Fruit fly (Drosophila melanogaster) whole organism, embryonic: Measurements from ENCODE around the gene CG14742.

Experiments
- C15 ChIP-seq: fragments of 200-800 bp; sonication (Bioruptor generic); IDR thresholded peaks from 3 replicates; pipeline ENCODE4 v1.3.6; 2022; ENCODE audit warnings: missing biosample characterization, missing genetic modification characterization
- CG10565 ChIP-seq: fragments of 200-800 bp; sonication (Bioruptor generic); optimal IDR thresholded peaks from 3 replicates; lab custom pipeline; 2016; ENCODE audit warnings: missing biosample characterization, mild to moderate bottlenecking, missing genetic modification characterization
- CG10654 ChIP-seq: fragments of 200-800 bp; sonication (Bioruptor generic); optimal IDR thresholded peaks from 2 replicates; lab custom pipeline; 2016; ENCODE audit warnings: missing biosample characterization, missing genetic modification characterization
- CG11504 ChIP-seq: fragments of 200-800 bp; sonication (Bioruptor generic); optimal IDR thresholded peaks from 3 replicates; lab custom pipeline; 2019; ENCODE audit warnings: missing biosample characterization, mild to moderate bottlenecking, missing genetic modification characterization, moderate library complexity
- CG15696 ChIP-seq: fragments of 200-800 bp; sonication (Bioruptor generic); optimal IDR thresholded peaks from 2 replicates; lab custom pipeline; 2019; ENCODE audit warnings: missing biosample characterization, mild to moderate bottlenecking, missing genetic modification characterization, moderate library complexity
- CG17359 ChIP-seq: fragments of 200-800 bp; sonication (Bioruptor generic); optimal IDR thresholded peaks from 3 replicates; lab custom pipeline; 2018; ENCODE audit warnings: missing biosample characterization, mild to moderate bottlenecking, missing genetic modification characterization, moderate library complexity
- CG30403 ChIP-seq: fragments of 200-800 bp; sonication (Bioruptor generic); optimal IDR thresholded peaks from 3 replicates; lab custom pipeline; 2016; ENCODE audit warnings: missing biosample characterization, missing genetic modification characterization
- CG30431 ChIP-seq: fragments of 200-800 bp; sonication (Bioruptor generic); optimal IDR thresholded peaks from 2 replicates; lab custom pipeline; 2017; ENCODE audit warnings: missing biosample characterization, missing genetic modification characterization
- CG31441 ChIP-seq: fragments of 200-800 bp; sonication (Bioruptor generic); IDR thresholded peaks from 2 replicates; pipeline ENCODE4 v1.3.6; 2022; ENCODE audit warnings: missing biosample characterization, missing genetic modification characterization
- CG33213 ChIP-seq: fragments of 200-800 bp; sonication (Bioruptor generic); optimal IDR thresholded peaks from 3 replicates; lab custom pipeline; 2016; ENCODE audit warnings: missing biosample characterization, missing genetic modification characterization
- CG3407 ChIP-seq: fragments of 200-800 bp; sonication (Bioruptor generic); optimal IDR thresholded peaks from 2 replicates; lab custom pipeline; 2018; ENCODE audit warnings: missing biosample characterization, mild to moderate bottlenecking, missing genetic modification characterization
- CG4282 ChIP-seq: fragments of 200-800 bp; sonication (Bioruptor generic); optimal IDR thresholded peaks from 2 replicates; lab custom pipeline; 2016; ENCODE audit warnings: missing biosample characterization, missing genetic modification characterization
- CG4328 ChIP-seq: fragments of 200-800 bp; sonication (Bioruptor generic); optimal IDR thresholded peaks from 3 replicates; lab custom pipeline; 2017; ENCODE audit warnings: missing biosample characterization, missing genetic modification reagents, missing genetic modification characterization
- CG5180 ChIP-seq: fragments of 200-800 bp; sonication (Bioruptor generic); optimal IDR thresholded peaks from 3 replicates; lab custom pipeline; 2017; ENCODE audit warnings: missing biosample characterization, missing genetic modification characterization, mild to moderate bottlenecking, moderate library complexity, missing genetic modification reagents
- CG8290 ChIP-seq, 3 experiments: fragments of 200-800 bp; sonication (Bioruptor generic); optimal IDR thresholded peaks; 2 replicates each; lab custom pipeline; 2016 to 2019; ENCODE audit warnings: missing biosample characterization in 3 of 3, missing genetic modification characterization in 3 of 3, mild to moderate bottlenecking in 2 of 3, moderate library complexity in 1 of 3
- CG8765 ChIP-seq: fragments of 200-800 bp; sonication (Bioruptor generic); IDR thresholded peaks from 2 replicates; pipeline ENCODE4 v1.3.6; 2022; ENCODE audit warnings: missing biosample characterization, missing genetic modification characterization
- CG9215 ChIP-seq: fragments of 200-800 bp; sonication (Bioruptor generic); IDR thresholded peaks from 2 replicates; pipeline ENCODE4 v1.3.6; 2022; ENCODE audit warnings: missing biosample characterization, missing genetic modification characterization
- CG9797 ChIP-seq: fragments of 200-800 bp; sonication (Bioruptor generic); optimal IDR thresholded peaks from 3 replicates; lab custom pipeline; 2018; ENCODE audit warnings: missing biosample characterization, mild to moderate bottlenecking, missing genetic modification characterization
- D ChIP-seq, 2 experiments: fragments of 200-800 bp in 1 of 2; fragments of >200 bp in 1 of 2; sonication (Bioruptor generic) in 1 of 2; optimal IDR thresholded peaks; 2 replicates in 1 of 2; 3 replicates in 1 of 2; lab custom pipeline; 2017; ENCODE audit warnings: mild to moderate bottlenecking in 1 of 2, missing biosample characterization in 1 of 2, missing genetic modification characterization in 1 of 2, missing genetic modification reagents in 1 of 2
- Dbx ChIP-seq: fragments of 200-800 bp; sonication (Bioruptor generic); IDR thresholded peaks from 3 replicates; pipeline ENCODE4 v1.3.6; 2022; ENCODE audit warnings: missing biosample characterization, missing genetic modification characterization
- Dfd ChIP-seq, 2 experiments: fragments of >200 bp; optimal IDR thresholded peaks; 2 replicates each; lab custom pipeline; 2017; ENCODE audit warnings: missing biosample characterization in 2 of 2, missing genetic modification characterization in 2 of 2
- Drgx ChIP-seq: fragments of 200-800 bp; sonication (Bioruptor generic); IDR thresholded peaks from 2 replicates; pipeline ENCODE4 v1.3.6; 2022; ENCODE audit warnings: missing biosample characterization, missing genetic modification characterization
- ERR ChIP-seq: fragments of 200-800 bp; sonication (Bioruptor generic); optimal IDR thresholded peaks from 2 replicates; lab custom pipeline; 2016; ENCODE audit warnings: missing biosample characterization, missing genetic modification characterization
- Hey ChIP-seq: fragments of 200-800 bp; sonication (Bioruptor generic); optimal IDR thresholded peaks from 3 replicates; lab custom pipeline; 2018; ENCODE audit warnings: missing biosample characterization, mild to moderate bottlenecking, missing genetic modification characterization
- Hmx ChIP-seq: fragments of 200-800 bp; sonication (Bioruptor generic); optimal IDR thresholded peaks from 2 replicates; lab custom pipeline; 2016; ENCODE audit warnings: missing biosample characterization, missing genetic modification characterization
- Hsf ChIP-seq: fragments of 200-800 bp; sonication (Bioruptor generic); optimal IDR thresholded peaks from 3 replicates; lab custom pipeline; 2016; ENCODE audit warnings: missing biosample characterization, missing genetic modification characterization
- Taf1 ChIP-seq: fragments of 200-800 bp; sonication (Bioruptor generic); IDR thresholded peaks from 2 replicates; pipeline ENCODE4 v1.3.6; 2022; ENCODE audit warnings: missing biosample characterization, missing genetic modification characterization
- Trl ChIP-seq, 3 experiments: fragments of >200 bp in 2 of 3; fragments of 200-800 bp in 1 of 3; sonication (Bioruptor generic) in 1 of 3; optimal IDR thresholded peaks; 2 replicates in 1 of 3; 3 replicates in 2 of 3; lab custom pipeline; 2016 to 2017; ENCODE audit warnings: missing biosample characterization in 1 of 3, missing genetic modification characterization in 1 of 3
- Vsx1 ChIP-seq: fragments of 200-800 bp; sonication (Bioruptor generic); optimal IDR thresholded peaks from 2 replicates; lab custom pipeline; 2017; ENCODE audit warnings: missing biosample characterization, mild to moderate bottlenecking, missing genetic modification characterization, missing genetic modification reagents
- Xrp1 ChIP-seq: fragments of 200-800 bp; sonication (Bioruptor generic); IDR thresholded peaks from 2 replicates; pipeline ENCODE4 v1.3.6; 2022; ENCODE audit warnings: missing biosample characterization, missing genetic modification characterization
- ap ChIP-seq: fragments of 200-800 bp; sonication (Bioruptor generic); IDR thresholded peaks from 2 replicates; pipeline ENCODE4 v1.3.6; 2022; ENCODE audit warnings: missing biosample characterization, missing genetic modification characterization
- chm ChIP-seq: fragments of 200-800 bp; sonication (Bioruptor generic); IDR thresholded peaks from 2 replicates; pipeline ENCODE4 v1.3.6; 2022; ENCODE audit warnings: missing biosample characterization, missing genetic modification characterization
- dmrt11E ChIP-seq: fragments of 200-800 bp; sonication (Bioruptor generic); optimal IDR thresholded peaks from 3 replicates; lab custom pipeline; 2018; ENCODE audit warnings: missing biosample characterization, mild to moderate bottlenecking, missing genetic modification characterization, moderate library complexity
- emc ChIP-seq: fragments of 200-800 bp; sonication (Bioruptor generic); optimal IDR thresholded peaks from 2 replicates; lab custom pipeline; 2016; ENCODE audit warnings: missing biosample characterization, missing genetic modification characterization
- esg ChIP-seq: fragments of 200-800 bp; sonication (Bioruptor generic); conservative IDR thresholded peaks from 2 replicates; pipeline ENCODE4 v1.3.6; 2022; ENCODE audit warnings: missing biosample characterization, missing genetic modification characterization
- fd64A ChIP-seq: fragments of 200-800 bp; sonication (Bioruptor generic); optimal IDR thresholded peaks from 3 replicates; lab custom pipeline; 2018; ENCODE audit warnings: missing biosample characterization, mild to moderate bottlenecking, missing genetic modification characterization
- gce ChIP-seq: fragments of 200-800 bp; sonication (Bioruptor generic); IDR thresholded peaks from 3 replicates; pipeline ENCODE4 v1.3.6; 2022; ENCODE audit warnings: missing biosample characterization, missing genetic modification characterization
- gfzf ChIP-seq: fragments of 200-800 bp; sonication (Bioruptor generic); optimal IDR thresholded peaks from 2 replicates; lab custom pipeline; 2016; ENCODE audit warnings: missing biosample characterization, mild to moderate bottlenecking, missing genetic modification characterization, moderate library complexity
- gsb ChIP-seq: fragments of 200-800 bp; sonication (Bioruptor generic); IDR thresholded peaks from 2 replicates; pipeline ENCODE4 v1.3.6; 2022; ENCODE audit warnings: missing biosample characterization, missing genetic modification characterization
- kay ChIP-seq: fragments of 200-800 bp; sonication (Bioruptor generic); optimal IDR thresholded peaks from 2 replicates; lab custom pipeline; 2016; ENCODE audit warnings: missing biosample characterization, missing genetic modification characterization
- ken ChIP-seq: fragments of 200-800 bp; sonication (Bioruptor generic); IDR thresholded peaks from 3 replicates; pipeline ENCODE4 v1.3.6; 2022; ENCODE audit warnings: missing biosample characterization, missing genetic modification characterization
- lola ChIP-seq, 3 experiments: fragments of >200 bp in 2 of 3; fragments of 200-800 bp in 1 of 3; sonication (Bioruptor generic) in 1 of 3; optimal IDR thresholded peaks; 2 replicates each; lab custom pipeline; 2017 to 2019; ENCODE audit warnings: missing biosample characterization in 3 of 3, missing genetic modification characterization in 3 of 3, mild to moderate bottlenecking in 1 of 3, moderate library complexity in 1 of 3
- mld ChIP-seq: fragments of 200-800 bp; sonication (Bioruptor generic); IDR thresholded peaks from 3 replicates; pipeline ENCODE4 v1.3.6; 2022; ENCODE audit warnings: missing biosample characterization, missing genetic modification characterization; ENCODE audit not compliant: partially characterized antibody
- nerfin-1 ChIP-seq: fragments of 200-800 bp; sonication (Bioruptor generic); optimal IDR thresholded peaks from 3 replicates; lab custom pipeline; 2019; ENCODE audit warnings: missing biosample characterization, mild to moderate bottlenecking, missing genetic modification characterization, moderate library complexity
- nerfin-2 ChIP-seq: fragments of 200-800 bp; sonication (Bioruptor generic); IDR thresholded peaks from 2 replicates; pipeline ENCODE4 v1.3.6; 2022; ENCODE audit warnings: missing biosample characterization, missing genetic modification characterization; ENCODE audit not compliant: partially characterized antibody
- nom ChIP-seq: fragments of 200-800 bp; sonication (Bioruptor generic); optimal IDR thresholded peaks from 2 replicates; lab custom pipeline; 2017; ENCODE audit warnings: missing biosample characterization, missing genetic modification characterization, mild to moderate bottlenecking, moderate library complexity, missing genetic modification reagents
- seq ChIP-seq: fragments of 200-800 bp; sonication (Bioruptor generic); IDR thresholded peaks from 2 replicates; pipeline ENCODE4 v1.3.6; 2022; ENCODE audit warnings: missing biosample characterization, missing genetic modification characterization
- twi ChIP-seq: fragments of 200-800 bp; optimal IDR thresholded peaks from 2 replicates; lab custom pipeline; 2019; ENCODE audit warnings: missing biosample characterization, mild to moderate bottlenecking, missing genetic modification characterization, moderate library complexity
- vfl ChIP-seq: fragments of 200-800 bp; sonication (Bioruptor generic); optimal IDR thresholded peaks from 2 replicates; lab custom pipeline; 2016; ENCODE audit warnings: missing biosample characterization, missing genetic modification characterization
- vnd ChIP-seq: fragments of 200-800 bp; sonication (Bioruptor generic); IDR thresholded peaks from 3 replicates; pipeline ENCODE4 v1.3.6; 2022; ENCODE audit warnings: missing biosample characterization, missing genetic modification characterization; ENCODE audit not compliant: partially characterized antibody

CG14742 gene

dm6 chr3R:12250204-12250603, 35.9 kb downstream of the CG14742 start (continued):
- TF ChIP-seq esg (no peak), CG9797 (GFP tag; lab: Kevin White, UChicago) (no peak), CG8290 (GFP tag; optimal IDR thresholded peaks at IDR 0.05; lab: Kevin White, UChicago) (no peak), CG8290 (tag; optimal IDR thresholded peaks at IDR 0.05; lab: Kevin White, UChicago) (no peak), CG15696 (peak; percentile 25), CG10654 (no peak), CG8765 (GFP tag; lab: Robert Waterston, UW) (no peak), CG11504 (no peak), twi (tag; lab: Kevin White, UChicago) (no peak), gsb (no peak), Drgx (GFP tag; lab: Robert Waterston, UW) (no peak), ap (GFP tag; lab: Robert Waterston, UW) (no peak), fd64A (GFP tag; lab: Kevin White, UChicago) (peak; percentile 8), ERR (GFP tag; lab: Kevin White, UChicago) (no peak), seq (GFP tag; lab: Robert Waterston, UW) (no peak), lola (GFP tag; optimal IDR thresholded peaks at IDR 0.05; lab: Kevin White, UChicago) (peak in 1 of 3 experiments; percentile 21), gce (GFP tag; lab: Robert Waterston, UW) (no peak), kay (GFP tag; lab: Kevin White, UChicago) (no peak), Xrp1 (GFP tag; lab: Robert Waterston, UW) (0 out of 2 replicates have a peak, but pooled peaks have one; percentile 15), CG30403 (GFP tag; lab: Kevin White, UChicago) (no peak), Hsf (GFP tag; lab: Kevin White, UChicago) (no peak), Trl (optimal IDR thresholded peaks at IDR 0.05; lab: Kevin White, UChicago) (no peak), Trl (GFP tag; optimal IDR thresholded peaks at IDR 0.05; lab: Kevin White, UChicago) (no peak), nerfin-2 (GFP tag; lab: Robert Waterston, UW) (no peak), Taf1 (GFP tag; lab: Robert Waterston, UW) (no peak), CG4328 (no peak), chm (GFP tag; lab: Robert Waterston, UW) (no peak), vfl (GFP tag; lab: Kevin White, UChicago) (no peak), CG30431 (GFP tag; lab: Kevin White, UChicago) (no peak), CG10565 (GFP tag; lab: Kevin White, UChicago) (no peak), Hey (tag; lab: Kevin White, UChicago) (no peak), CG33213 (GFP tag; lab: Kevin White, UChicago) (no peak), Vsx1 (GFP tag; lab: Kevin White, UChicago) (no peak), CG17359 (tag; lab: Kevin White, UChicago) (no peak), CG3407 (GFP tag; lab: Kevin White, UChicago) (peak; percentile 36), gfzf (GFP tag; lab: Kevin White, UChicago) (no peak), dmrt11E (tag; lab: Kevin White, UChicago) (peak; percentile 20), Dbx (GFP tag; lab: Robert Waterston, UW) (no peak), C15 (GFP tag; lab: Robert Waterston, UW) (no peak), emc (GFP tag; lab: Kevin White, UChicago) (no peak), Dfd (GFP tag; optimal IDR thresholded peaks at IDR 0.05; lab: Kevin White, UChicago) (no peak), CG9215 (GFP tag; lab: Robert Waterston, UW) (no peak), vnd (GFP tag; lab: Robert Waterston, UW) (no peak), CG4282 (no peak), nerfin-1 (tag; lab: Kevin White, UChicago) (no peak), CG5180 (GFP tag; lab: Kevin White, UChicago) (peak; percentile 18), mld (GFP tag; lab: Robert Waterston, UW) (no peak), CG31441 (peak; percentile 18; the same call in 1 of the 2 replicates), Hmx (GFP tag; lab: Kevin White, UChicago) (no peak), D (optimal IDR thresholded peaks at IDR 0.05; lab: Kevin White, UChicago) (no peak), D (GFP tag; optimal IDR thresholded peaks at IDR 0.05; lab: Kevin White, UChicago) (no peak), nom (GFP tag; lab: Kevin White, UChicago) (no peak), ken (GFP tag; lab: Robert Waterston, UW) (no peak)
